Fruit fly (Drosophila melanogaster) whole organism, adult: ENCODE data around the gene wry.

Experiments used
- CG11617 ChIP-seq: fragments of 200-800 bp; sonication (Bioruptor generic); optimal IDR thresholded peaks from 2 replicates; lab custom pipeline; 2017; ENCODE audit warnings: mild to moderate bottlenecking, missing biosample characterization, missing genetic modification reagents, missing genetic modification characterization
- CG12768 ChIP-seq: fragments of 200-800 bp; sonication (Bioruptor generic); optimal IDR thresholded peaks from 2 replicates; lab custom pipeline; 2017; ENCODE audit warnings: missing biosample characterization, missing genetic modification characterization, mild to moderate bottlenecking, moderate library complexity, missing genetic modification reagents
- CG14711 ChIP-seq: fragments of 200-800 bp; sonication (Bioruptor generic); optimal IDR thresholded peaks from 2 replicates; lab custom pipeline; 2018; ENCODE audit warnings: missing biosample characterization, mild to moderate bottlenecking, missing genetic modification characterization, moderate library complexity
- CG33017 ChIP-seq: fragments of 200-800 bp; sonication (Bioruptor generic); optimal IDR thresholded peaks from 2 replicates; lab custom pipeline; 2018; ENCODE audit warnings: missing biosample characterization, mild to moderate bottlenecking, missing genetic modification characterization, moderate library complexity
- CG5204 ChIP-seq: fragments of 200-800 bp; sonication (Bioruptor generic); optimal IDR thresholded peaks from 2 replicates; lab custom pipeline; 2016; ENCODE audit warnings: missing biosample characterization, missing genetic modification characterization
- CG7045 ChIP-seq: fragments of 200-800 bp; sonication (Bioruptor generic); optimal IDR thresholded peaks from 2 replicates; lab custom pipeline; 2017; ENCODE audit warnings: missing biosample characterization, mild to moderate bottlenecking, missing genetic modification characterization
- CG7101 ChIP-seq: fragments of 200-800 bp; sonication (Bioruptor generic); optimal IDR thresholded peaks from 2 replicates; lab custom pipeline; 2018; ENCODE audit warnings: missing biosample characterization, mild to moderate bottlenecking, missing genetic modification characterization, moderate library complexity
- Clk ChIP-seq: fragments of 200-800 bp; sonication (Bioruptor generic); optimal IDR thresholded peaks from 2 replicates; lab custom pipeline; 2017; ENCODE audit warnings: missing biosample characterization, missing genetic modification characterization
- Crg-1 ChIP-seq: fragments of 200-800 bp; sonication (Bioruptor generic); optimal IDR thresholded peaks from 2 replicates; lab custom pipeline; 2016; ENCODE audit warnings: missing biosample characterization, missing genetic modification characterization
- Hr96 ChIP-seq: fragments of 200-800 bp; sonication (Bioruptor generic); optimal IDR thresholded peaks from 2 replicates; lab custom pipeline; 2016; ENCODE audit warnings: missing biosample characterization, missing genetic modification characterization
- Mnt ChIP-seq: fragments of 200-800 bp; sonication (Bioruptor generic); optimal IDR thresholded peaks from 2 replicates; lab custom pipeline; 2016; ENCODE audit warnings: missing biosample characterization, mild to moderate bottlenecking, missing genetic modification characterization
- bab1 ChIP-seq: fragments of 200-800 bp; sonication (Bioruptor generic); optimal IDR thresholded peaks from 3 replicates; lab custom pipeline; 2019; ENCODE audit warnings: missing biosample characterization, mild to moderate bottlenecking, missing genetic modification characterization, moderate library complexity
- cnc ChIP-seq, 2 experiments: fragments of >200 bp; optimal IDR thresholded peaks; 2 replicates each; lab custom pipeline; 2017
- kay ChIP-seq: fragments of 200-800 bp; sonication (Bioruptor generic); peaks from one replicate; lab custom pipeline; 2016; ENCODE audit warnings: missing biosample characterization, missing genetic modification characterization, borderline replicate concordance
- ovo ChIP-seq: fragments of 200-800 bp; sonication (Bioruptor generic); optimal IDR thresholded peaks from 2 replicates; lab custom pipeline; 2016; ENCODE audit warnings: missing biosample characterization, missing genetic modification characterization
- pad ChIP-seq: fragments of 200-800 bp; sonication (Bioruptor generic); optimal IDR thresholded peaks from 3 replicates; lab custom pipeline; 2017; ENCODE audit warnings: missing biosample characterization, missing genetic modification characterization, mild to moderate bottlenecking, moderate library complexity, missing genetic modification reagents
- tj ChIP-seq: fragments of 200-800 bp; sonication (Bioruptor generic); optimal IDR thresholded peaks from 3 replicates; lab custom pipeline; 2017; ENCODE audit warnings: missing biosample characterization, mild to moderate bottlenecking, missing genetic modification characterization, moderate library complexity
- toe ChIP-seq: fragments of 200-800 bp; sonication (Bioruptor generic); optimal IDR thresholded peaks from 2 replicates; lab custom pipeline; 2016; ENCODE audit warnings: missing biosample characterization, missing genetic modification characterization

Gene wry

DNA sequence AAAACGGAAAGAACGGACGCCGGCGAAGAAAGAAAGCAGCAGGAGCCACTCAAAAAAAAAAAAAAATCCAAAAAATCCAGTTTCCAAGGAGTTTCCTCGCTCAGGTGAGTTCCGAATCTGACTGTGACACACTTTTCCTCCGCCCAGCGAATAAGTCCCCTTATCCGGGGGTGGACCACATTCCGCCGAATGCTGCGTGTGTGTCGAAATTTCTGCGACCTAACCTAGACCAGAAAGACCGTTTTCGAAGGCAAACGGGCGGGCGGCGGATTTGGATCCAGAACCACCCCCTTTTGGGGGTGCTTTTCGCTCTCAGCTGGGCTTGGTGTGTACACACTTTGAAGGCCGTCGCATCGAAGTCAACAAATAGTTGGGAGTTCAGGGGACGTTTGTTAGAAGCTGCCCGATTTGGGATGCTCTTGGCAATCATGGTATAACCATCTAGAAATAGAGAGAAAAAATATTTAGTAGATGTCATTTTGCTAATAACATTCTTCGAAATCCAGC is 48.9 kb downstream of the wry start:
- no peak for TF ChIP-seq CG7045 (GFP tag; lab: Kevin White, UChicago)

DNA sequence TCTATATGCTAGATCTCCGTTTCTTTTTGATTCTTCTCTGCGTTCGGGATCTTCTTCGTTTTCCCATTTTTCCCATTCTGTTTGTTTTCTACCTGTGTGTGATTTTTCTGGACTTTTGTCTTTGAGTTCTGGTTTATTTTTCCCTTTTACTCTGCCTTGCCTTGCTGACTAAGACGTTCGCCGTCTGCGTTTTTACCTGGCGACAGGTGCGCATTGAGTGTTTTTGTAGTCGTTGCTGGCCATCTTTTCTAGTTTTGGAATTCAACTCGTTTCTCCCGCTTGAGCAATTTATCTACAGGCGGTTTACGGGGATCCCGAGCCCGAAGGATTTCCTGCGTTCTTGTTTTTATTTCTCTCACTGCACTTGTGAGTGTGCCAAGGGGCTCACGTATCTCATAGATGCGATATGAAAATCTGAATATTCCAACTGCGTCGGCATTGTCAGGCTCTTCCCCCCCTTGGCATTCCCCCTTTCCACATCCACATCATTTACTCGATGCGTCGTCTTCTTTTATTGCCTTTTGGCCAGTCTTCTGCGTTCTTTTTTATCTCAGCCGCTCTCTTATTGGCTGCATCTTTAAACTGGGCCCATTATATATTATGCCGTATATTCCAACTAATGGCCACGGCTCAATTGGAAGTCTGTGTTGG is 50.3 kb downstream of the wry start:
- no peak for TF ChIP-seq CG33017 (tag; lab: Kevin White, UChicago)
- TF ChIP-seq tj (GFP tag; lab: Kevin White, UChicago): peak; percentile 62
- TF ChIP-seq CG7045 (GFP tag; lab: Kevin White, UChicago): no peak
- TF ChIP-seq Hr96 (GFP tag; lab: Kevin White, UChicago): no peak

DNA sequence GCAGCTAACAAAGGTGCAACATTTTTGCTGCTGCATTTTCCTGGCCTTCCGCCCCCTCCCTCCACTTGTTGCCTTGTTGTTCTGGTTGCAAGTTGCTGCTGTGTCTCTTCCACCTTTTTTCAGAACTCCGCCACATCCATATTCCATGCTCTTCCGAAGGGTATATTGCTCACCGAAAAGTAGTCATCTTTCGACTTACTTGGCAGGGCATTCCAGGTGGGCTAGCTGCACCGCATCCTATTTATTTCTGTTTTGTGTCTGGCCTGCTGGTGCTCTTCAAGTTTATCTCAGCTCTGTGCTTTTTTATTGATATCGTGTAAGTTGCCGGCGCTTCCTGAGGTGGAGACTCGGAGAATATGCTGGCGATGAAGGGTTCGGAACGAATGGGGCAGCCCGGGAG is 51.4 kb downstream of the wry start:
- no peak for TF ChIP-seq CG12768 (GFP tag; lab: Kevin White, UChicago)
- TF ChIP-seq bab1 (GFP tag; lab: Kevin White, UChicago): no peak
- no peak for TF ChIP-seq CG7045 (GFP tag; lab: Kevin White, UChicago)
- TF ChIP-seq CG11617 (GFP tag; lab: Kevin White, UChicago): no peak
- no peak for TF ChIP-seq pad (GFP tag; lab: Kevin White, UChicago)
- TF ChIP-seq Clk (GFP tag; lab: Kevin White, UChicago): no peak
- TF ChIP-seq CG14711 (tag; lab: Kevin White, UChicago): no peak
- no peak for TF ChIP-seq CG7101 (tag; lab: Kevin White, UChicago)

DNA sequence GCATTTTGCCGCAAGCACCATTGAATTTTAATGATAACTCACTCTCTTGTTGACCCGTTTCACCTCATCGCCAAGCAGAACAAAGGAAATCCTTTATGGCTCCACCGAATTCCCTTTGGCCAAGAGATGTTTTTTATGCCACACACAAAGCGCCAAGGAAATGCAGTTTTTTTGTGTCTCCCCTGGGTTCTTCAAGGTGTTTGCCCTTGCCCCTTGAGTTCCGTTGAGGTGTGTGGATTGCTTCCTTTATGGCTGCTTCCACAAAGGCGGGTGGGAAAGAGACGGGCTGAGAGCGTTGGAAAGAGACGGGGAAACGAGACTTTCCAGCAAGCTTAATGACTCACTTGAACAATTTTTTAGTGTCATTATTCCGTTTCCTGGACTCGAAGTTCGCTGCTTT is 64.9 kb downstream of the wry start:
- TF ChIP-seq toe (GFP tag; lab: Kevin White, UChicago) (no peak), kay (GFP tag; lab: Kevin White, UChicago) (no peak), ovo (GFP tag; lab: Kevin White, UChicago) (no peak), CG14711 (tag; lab: Kevin White, UChicago) (no peak), cnc (optimal IDR thresholded peaks at IDR 0.05; lab: Kevin White, UChicago) (no peak), Crg-1 (no peak), Mnt (GFP tag; lab: Kevin White, UChicago) (no peak)

DNA sequence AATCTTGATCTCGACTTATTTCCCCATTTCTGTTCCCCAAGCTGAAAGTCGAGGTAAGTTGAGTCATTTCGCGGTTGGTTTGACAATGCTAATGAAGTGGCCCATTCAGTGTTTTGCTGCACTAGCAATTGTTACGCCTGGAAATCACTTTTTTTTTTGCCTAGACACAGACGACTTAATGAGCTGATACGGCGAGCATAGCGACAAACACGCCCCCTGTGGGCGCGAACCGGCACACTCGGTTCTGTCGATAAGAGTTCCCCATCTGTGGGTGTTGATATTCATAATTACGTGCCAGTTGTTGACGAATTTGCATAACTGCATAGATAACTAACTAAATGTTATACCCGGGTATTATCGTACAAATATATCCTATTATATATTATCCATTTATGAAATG is 65.9 kb downstream of the wry start:
- no peak for TF ChIP-seq cnc (optimal IDR thresholded peaks at IDR 0.05; lab: Kevin White, UChicago)
- TF ChIP-seq tj (GFP tag; lab: Kevin White, UChicago): peak; percentile 2

DNA sequence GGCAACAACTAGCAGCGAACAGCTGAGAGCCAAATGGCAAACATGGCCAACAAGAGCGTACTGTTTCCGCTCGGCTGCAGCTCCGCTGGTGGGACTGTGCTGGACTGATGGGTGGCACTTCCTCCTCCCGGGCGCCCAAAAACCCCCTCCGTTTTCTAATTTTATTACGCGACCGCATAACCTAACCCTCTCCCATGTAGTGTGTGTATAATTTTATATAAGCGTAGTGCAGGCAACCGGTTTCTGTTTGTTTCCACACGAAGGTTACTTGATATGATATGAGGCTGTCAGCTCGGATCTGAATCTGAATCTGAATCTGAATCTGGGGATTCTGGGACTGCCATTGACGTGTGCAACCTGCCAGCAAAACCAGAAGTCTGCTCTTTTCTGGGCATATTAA is 66.6 kb downstream of the wry start:
- TF ChIP-seq Crg-1 (no peak), CG12768 (GFP tag; lab: Kevin White, UChicago) (no peak)

DNA sequence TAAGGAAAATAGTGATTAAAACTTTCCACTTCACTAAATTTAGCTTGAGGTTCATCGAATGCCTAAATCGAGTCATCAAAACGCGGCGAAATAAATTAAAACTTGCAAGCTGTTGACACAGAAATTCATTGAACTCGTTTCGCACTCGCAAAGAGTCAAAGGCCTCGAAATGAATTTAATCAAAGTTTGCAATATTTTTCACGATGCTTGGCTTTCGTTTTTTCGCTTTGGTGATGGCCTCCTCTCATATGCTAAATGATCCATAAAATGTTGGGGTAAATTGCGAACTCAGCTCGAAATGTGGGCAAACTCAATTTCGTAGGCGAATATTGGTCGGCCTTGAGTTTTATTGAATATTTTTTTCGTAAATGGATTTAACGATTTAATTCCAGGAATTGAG is 70.0 kb downstream of the wry start:
- TF ChIP-seq CG33017 (tag; lab: Kevin White, UChicago): no peak
- peak; percentile 91 for TF ChIP-seq tj (GFP tag; lab: Kevin White, UChicago)

DNA sequence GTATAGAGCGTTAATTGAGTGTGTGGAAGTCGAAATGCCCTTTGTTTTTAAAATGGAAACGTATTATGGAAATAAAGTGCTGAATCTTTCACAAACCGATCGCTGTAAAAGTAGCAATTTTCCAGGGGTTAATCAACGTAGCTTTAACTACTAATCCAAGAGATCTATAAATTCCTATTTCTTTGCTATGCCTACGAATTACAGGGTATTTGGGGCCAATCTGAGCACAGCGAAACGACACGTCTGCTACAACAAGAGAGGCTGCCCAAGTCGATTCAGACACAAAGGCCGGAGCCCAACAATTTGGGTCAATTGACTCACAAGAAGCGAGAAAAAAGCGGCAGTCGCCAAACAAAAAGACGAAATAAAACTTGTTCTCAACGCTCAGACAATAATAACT is 70.8 kb downstream of the wry start:
- TF ChIP-seq CG7101 (tag; lab: Kevin White, UChicago): no peak
- no peak for TF ChIP-seq CG7045 (GFP tag; lab: Kevin White, UChicago)
- TF ChIP-seq ovo (GFP tag; lab: Kevin White, UChicago): no peak
- TF ChIP-seq CG33017 (tag; lab: Kevin White, UChicago): no peak
- TF ChIP-seq CG5204 (GFP tag; lab: Kevin White, UChicago): no peak
